Worm (Caenorhabditis elegans) whole organism, L2 larva: Measurements from ENCODE around the gene K03H1.9.

ENCODE experiments used
- lin-39 ChIP-seq: fragments of 150-350 bp; optimal IDR thresholded peaks from 2 replicates; lab custom pipeline; 2014; ENCODE audit warnings: missing biosample characterization, missing genetic modification reagents, missing genetic modification characterization
- nhr-23 ChIP-seq: fragments of 150-350 bp; optimal IDR thresholded peaks from 2 replicates; lab custom pipeline; 2014; ENCODE audit warnings: missing biosample characterization, missing genetic modification reagents, missing genetic modification characterization
- snpc-4 ChIP-seq: fragments of 150-350 bp; optimal IDR thresholded peaks from 2 replicates; lab custom pipeline; 2014; ENCODE audit warnings: missing biosample characterization, missing genetic modification characterization

DNA sequence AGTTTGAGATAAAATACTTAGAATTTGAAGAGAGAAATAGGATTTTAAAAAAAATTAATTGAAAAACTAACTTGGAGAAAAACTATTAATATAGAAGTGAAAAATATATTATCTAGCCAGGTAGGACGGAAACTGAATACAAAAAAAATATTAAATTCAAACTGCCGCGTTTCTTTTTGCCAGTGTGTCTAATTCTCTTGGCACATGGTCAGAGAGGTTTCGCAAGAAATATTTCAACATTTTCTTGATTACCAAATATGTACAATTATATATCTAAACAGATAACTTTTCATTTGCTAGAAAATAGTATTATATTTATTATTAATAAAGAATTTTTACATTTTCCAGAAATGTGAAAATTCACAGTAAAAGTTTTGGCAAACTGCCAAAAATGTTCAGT lies 28.8 kb downstream of the K03H1.9 start:
- no peak for TF ChIP-seq snpc-4
- TF ChIP-seq nhr-23 (tag; lab: Kevin White, UChicago) = no peak
- no peak for TF ChIP-seq lin-39 (tag; lab: Kevin White, UChicago)
